Worm (Caenorhabditis elegans): ENCODE data around the gene F18C5.10.

F18C5.10 gene

ce11 chrII:6535957-6536424 is 25.3 kb downstream of the F18C5.10 start, which contains the start of gene utp-20 (continued):
- TF ChIP-seq alr-1 (tag; optimal IDR thresholded peaks at IDR 0.05; ENCODE audit: borderline replicate concordance) = no peak
- no peak for TF ChIP-seq nhr-237 (tag; optimal IDR thresholded peaks at IDR 0.05)
- TF ChIP-seq rnt-1 (tag; optimal IDR thresholded peaks at IDR 0.05) = peak; percentile 52
- peak in 2 of 3 experiments; percentile 4 to 43 for TF ChIP-seq ceh-82 (tag; optimal IDR thresholded peaks at IDR 0.05)
- peak; percentile 60 for TF ChIP-seq lin-14 (GFP tag; optimal IDR thresholded peaks at IDR 0.05)
- no peak for TF ChIP-seq ceh-63 (GFP tag; optimal IDR thresholded peaks at IDR 0.05)
- no peak for TF ChIP-seq ama-1 (optimal IDR thresholded peaks at IDR 0.05)
- TF ChIP-seq jun-1 (tag; optimal IDR thresholded peaks at IDR 0.05) = no peak
- TF ChIP-seq unc-62 (GFP tag; optimal IDR thresholded peaks at IDR 0.05) = no peak
- TF ChIP-seq unc-98 (GFP tag; IDR thresholded peaks at IDR 0.05) = no peak
- TF ChIP-seq nhr-20 (tag; optimal IDR thresholded peaks at IDR 0.05) = peak; percentile 46
- TF ChIP-seq snu-23 (GFP tag; optimal IDR thresholded peaks at IDR 0.05) = peak; percentile 67

- TF ChIP-seq alr-1 (tag; optimal IDR thresholded peaks at IDR 0.05; ENCODE audit: borderline replicate concordance) (no peak), lin-14 (GFP tag; optimal IDR thresholded peaks at IDR 0.05) (peak; percentile 45), nhr-85 (tag) (peak; percentile 79), skn-1 (tag; optimal IDR thresholded peaks at IDR 0.05) (no peak)
Measured at ce11 chrII:6531940-6532339, 29.3 kb downstream of the F18C5.10 start, which contains the start of gene abcx-1. Gene abcx-1, plus strand, starts transcription at chrII:6532163.

DNA sequence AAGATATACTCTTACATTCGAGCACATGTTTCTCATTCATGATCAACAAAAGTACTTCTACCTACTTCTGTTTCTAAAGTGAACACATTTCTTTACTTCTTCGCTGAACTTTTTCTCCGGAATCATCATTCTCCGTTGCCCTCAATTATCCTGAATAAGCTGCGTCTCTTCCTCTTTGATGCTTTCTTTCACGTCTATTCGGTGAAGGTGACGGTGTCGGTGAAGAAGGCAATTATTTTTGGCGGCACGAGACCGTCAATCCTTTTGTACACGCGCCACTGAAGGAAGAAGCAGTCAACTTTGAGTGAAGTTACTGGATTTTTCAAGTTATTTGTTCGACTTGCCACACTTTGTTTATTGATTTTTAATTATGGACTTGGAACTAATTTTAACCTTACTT is 29.7 kb downstream of the F18C5.10 start, which contains the start of gene abch-1:
abch-1 (minus strand) TSS at position 101 of the 400 bp plus-strand sequence.
- no peak for TF ChIP-seq ces-1 (GFP tag; optimal IDR thresholded peaks at IDR 0.05)
- TF ChIP-seq C04F5.9 (tag; optimal IDR thresholded peaks at IDR 0.05) = no peak
- TF ChIP-seq alr-1 (tag; optimal IDR thresholded peaks at IDR 0.05; ENCODE audit: borderline replicate concordance) = no peak
- no peak for TF ChIP-seq grh-1 (GFP tag; IDR thresholded peaks at IDR 0.05)
- TF ChIP-seq mdl-1 (tag; optimal IDR thresholded peaks at IDR 0.05) = no peak
- TF ChIP-seq unc-62 (GFP tag; optimal IDR thresholded peaks at IDR 0.05) = no peak
- no peak for TF ChIP-seq unc-86 (tag; optimal IDR thresholded peaks at IDR 0.05)
- TF ChIP-seq ets-5 (GFP tag; IDR thresholded peaks at IDR 0.05) = no peak
- TF ChIP-seq fos-1 (tag; optimal IDR thresholded peaks at IDR 0.05) = no peak
- TF ChIP-seq fkh-4 (tag; optimal IDR thresholded peaks at IDR 0.05; ENCODE audit: borderline replicate concordance) = no peak
- no peak for TF ChIP-seq C34B4.2 (tag; optimal IDR thresholded peaks at IDR 0.05)
- TF ChIP-seq sup-37 (GFP tag; optimal IDR thresholded peaks at IDR 0.05) = no peak
- TF ChIP-seq vab-15 (tag; optimal IDR thresholded peaks at IDR 0.05) = no peak
- no peak for TF ChIP-seq sox-4 (tag; optimal IDR thresholded peaks at IDR 0.05)
- no peak for TF ChIP-seq nhr-71 (tag; optimal IDR thresholded peaks at IDR 0.05)
- TF ChIP-seq swsn-7 (tag; optimal IDR thresholded peaks at IDR 0.05) = no peak
- TF ChIP-seq ceh-82 (tag; optimal IDR thresholded peaks at IDR 0.05) = no peak
- TF ChIP-seq lsy-2 (tag; optimal IDR thresholded peaks at IDR 0.05) = no peak

DNA sequence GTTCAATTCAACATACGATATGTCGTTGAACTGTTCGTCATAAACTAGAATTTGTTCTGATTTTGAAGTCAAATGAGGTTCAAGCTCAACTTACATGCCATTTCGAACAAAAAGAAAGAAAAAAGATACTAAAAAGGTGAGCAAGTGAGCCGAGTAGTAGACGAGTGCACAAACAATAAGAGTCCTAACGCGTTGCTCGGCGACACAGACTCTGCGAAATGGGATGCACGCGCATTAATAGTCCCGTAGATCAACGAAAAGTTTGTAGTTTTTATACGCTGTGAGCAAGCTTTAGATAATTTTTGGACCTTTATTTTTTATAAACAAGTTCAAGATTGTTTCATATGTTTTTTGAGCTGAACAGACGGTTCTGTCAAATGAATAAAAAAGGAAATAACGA is 32.6 kb downstream of the F18C5.10 start, which contains the start of gene C56E6.4:
C56E6.4 (minus strand) TSS at position 101 of the 400 bp plus-strand sequence.
- TF ChIP-seq F16B12.6 (tag; optimal IDR thresholded peaks at IDR 0.05) (no peak), unc-130 (tag; optimal IDR thresholded peaks at IDR 0.05) (no peak), lin-39 (tag; optimal IDR thresholded peaks at IDR 0.05) (no peak), unc-86 (tag; optimal IDR thresholded peaks at IDR 0.05) (no peak), zag-1 (tag; optimal IDR thresholded peaks at IDR 0.05) (no peak), nhr-71 (tag; optimal IDR thresholded peaks at IDR 0.05) (no peak), dsc-1 (tag; optimal IDR thresholded peaks at IDR 0.05) (no peak), nhr-90 (tag; optimal IDR thresholded peaks at IDR 0.05; ENCODE audit: poor library complexity) (no peak), unc-98 (GFP tag; IDR thresholded peaks at IDR 0.05) (no peak)
